Worm (Caenorhabditis elegans) whole organism, L4 larva: ENCODE measurements around the gene T14B4.20.

Source experiments
- R02D3.7 ChIP-seq: fragments of 150-350 bp; sonication (generic microtip); optimal IDR thresholded peaks from 3 replicates; lab custom pipeline; 2014; ENCODE audit warnings: missing biosample characterization, missing genetic modification characterization
- ama-1 ChIP-seq: fragments of 150-350 bp; optimal IDR thresholded peaks from 2 replicates; lab custom pipeline; 2014; ENCODE audit warnings: inconsistent platforms, mixed read lengths
- dpl-1 ChIP-seq: fragments of 150-350 bp; optimal IDR thresholded peaks from 2 replicates; lab custom pipeline; 2014; ENCODE audit warnings: missing biosample characterization, missing genetic modification reagents, missing genetic modification characterization
- egl-27 ChIP-seq: sonication (generic microtip); optimal IDR thresholded peaks from 3 replicates; lab custom pipeline; 2017; ENCODE audit warnings: missing biosample characterization, missing genetic modification reagents, missing genetic modification characterization
- lin-13 ChIP-seq: fragments of 150-350 bp; optimal IDR thresholded peaks from 2 replicates; lab custom pipeline; 2014; ENCODE audit warnings: missing biosample characterization, missing genetic modification reagents, missing genetic modification characterization
- lin-15B ChIP-seq: fragments of 150-350 bp; sonication (generic microtip); optimal IDR thresholded peaks from 3 replicates; lab custom pipeline; 2014; ENCODE audit warnings: missing biosample characterization, missing genetic modification characterization
- lin-29 ChIP-seq: fragments of 200-800 bp; sonication (Bioruptor generic); IDR thresholded peaks from 2 replicates; pipeline ENCODE4 v1.3.6; 2022; ENCODE audit warnings: missing genetic modification reagents, missing genetic modification characterization, missing compliant biosample characterization
- lin-38 ChIP-seq: fragments of 200-800 bp; sonication (Bioruptor generic); IDR thresholded peaks from 2 replicates; pipeline ENCODE4 v1.3.6; 2022; ENCODE audit warnings: missing genetic modification reagents, missing genetic modification characterization, missing compliant biosample characterization
- nhr-11 ChIP-seq: fragments of 150-350 bp; optimal IDR thresholded peaks from 2 replicates; lab custom pipeline; 2014; ENCODE audit warnings: missing biosample characterization, missing genetic modification characterization
- nhr-237 ChIP-seq: sonication (generic microtip); optimal IDR thresholded peaks from 2 replicates; lab custom pipeline; 2017; ENCODE audit warnings: missing biosample characterization, missing genetic modification characterization
- pha-4 ChIP-seq, 2 experiments: fragments of 150-350 bp in 1 of 2; fragments of 200-800 bp in 1 of 2; sonication (Bioruptor generic) in 1 of 2; IDR thresholded peaks in 1 of 2; optimal IDR thresholded peaks in 1 of 2; 2 replicates each; pipeline versions ENCODE4 v1.3.6 to Lab custom; 2014 to 2022; ENCODE audit warnings: missing genetic modification characterization in 2 of 2, missing genetic modification reagents in 2 of 2, missing biosample characterization in 1 of 2, missing compliant biosample characterization in 1 of 2
- tra-1 ChIP-seq: fragments of 200-800 bp; sonication (Bioruptor generic); IDR thresholded peaks from 2 replicates; pipeline ENCODE4 v1.3.6; 2022; ENCODE audit warnings: missing genetic modification reagents, missing genetic modification characterization, missing compliant biosample characterization
- vab-7 ChIP-seq: fragments of 200-800 bp; sonication (Bioruptor generic); IDR thresholded peaks from 2 replicates; pipeline ENCODE4 v1.3.6; 2022; ENCODE audit warnings: missing genetic modification reagents, missing genetic modification characterization, missing compliant biosample characterization
- zag-1 ChIP-seq: fragments of 150-350 bp; optimal IDR thresholded peaks from 2 replicates; lab custom pipeline; 2014; ENCODE audit warnings: missing biosample characterization, missing genetic modification characterization

DNA sequence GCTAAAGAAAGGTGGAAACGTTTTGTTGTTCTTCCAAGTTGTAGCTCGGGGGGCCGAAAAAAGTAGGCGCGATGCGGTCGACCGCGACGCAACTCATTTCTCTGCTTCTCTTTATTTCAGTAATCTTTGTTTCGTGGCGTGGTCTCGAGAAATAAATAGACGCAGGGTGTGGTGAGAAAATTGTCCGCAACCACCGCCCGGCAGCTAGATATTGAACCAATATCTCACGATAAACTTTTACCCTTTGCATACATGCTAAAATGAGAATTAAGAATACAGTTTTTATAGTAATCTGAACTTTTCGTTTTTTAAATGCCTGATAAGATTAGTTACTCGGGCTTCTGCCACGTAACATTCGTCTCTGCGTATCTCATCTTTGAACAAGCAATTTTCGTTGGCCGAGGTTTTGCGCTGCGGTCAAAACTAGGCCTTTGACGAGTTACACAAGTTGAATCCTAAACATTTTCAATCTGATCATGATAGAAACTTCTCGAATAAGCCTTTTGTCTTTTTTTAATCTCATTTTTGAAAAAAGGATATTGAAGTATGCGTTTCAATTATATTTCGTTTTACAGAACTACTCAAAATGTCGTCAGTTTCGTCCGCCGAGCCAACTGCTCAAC, 32.9 kb upstream of the T14B4.20 start, which contains the start of gene gyf-1:
- no peak for TF ChIP-seq nhr-237 (tag; lab: Kevin White, UChicago)
- no peak for TF ChIP-seq lin-38 (GFP tag; lab: Robert Waterston, UW)
- TF ChIP-seq egl-27 (tag; lab: Kevin White, UChicago), result no peak
- TF ChIP-seq tra-1 (GFP tag; lab: Robert Waterston, UW), result no peak
- no peak for TF ChIP-seq pha-4 (GFP tag; IDR thresholded peaks at IDR 0.05; lab: Robert Waterston, UW)
- no peak for TF ChIP-seq pha-4 (tag; optimal IDR thresholded peaks at IDR 0.05; lab: Kevin White, UChicago)
- no peak for TF ChIP-seq lin-15B (tag; lab: Kevin White, UChicago)
- no peak for TF ChIP-seq lin-29 (GFP tag; lab: Robert Waterston, UW)
- peak; percentile 24 for TF ChIP-seq dpl-1
- no peak for TF ChIP-seq zag-1 (tag; lab: Kevin White, UChicago)
- TF ChIP-seq ama-1, result peak; percentile 19
- no peak for TF ChIP-seq lin-13 (GFP tag; lab: Kevin White, UChicago)
- peak; percentile 39 for TF ChIP-seq nhr-11 (tag; lab: Kevin White, UChicago)
- TF ChIP-seq R02D3.7, result no peak
- peak; percentile 34; the same call in 1 of the 2 replicates for TF ChIP-seq vab-7 (GFP tag; lab: Robert Waterston, UW)
